Worm (Caenorhabditis elegans) whole organism, L1 larva: ENCODE data around the gene T11F9.14.
"Not testable (repeated sequence)": the region's sequence is repeated elsewhere in the genome, so short reads cannot be mapped to it uniquely, and the experiment has no call there.

Experiments used
- C34B4.2 ChIP-seq: sonication (generic microtip); optimal IDR thresholded peaks from 2 replicates; lab custom pipeline; 2017; ENCODE audit warnings: mild to moderate bottlenecking, missing genetic modification characterization, missing compliant biosample characterization
- F16B12.6 ChIP-seq: fragments of 150-350 bp; optimal IDR thresholded peaks from 2 replicates; lab custom pipeline; 2014; ENCODE audit warnings: missing biosample characterization, missing genetic modification characterization
- aha-1 ChIP-seq: fragments of 150-350 bp; optimal IDR thresholded peaks from 2 replicates; lab custom pipeline; 2014; ENCODE audit warnings: missing biosample characterization, missing genetic modification characterization
- blmp-1 ChIP-seq: fragments of 150-350 bp; optimal IDR thresholded peaks from 2 replicates; lab custom pipeline; 2014; ENCODE audit warnings: missing biosample characterization, missing genetic modification characterization
- dsc-1 ChIP-seq: sonication (generic microtip); optimal IDR thresholded peaks from 2 replicates; lab custom pipeline; 2016; ENCODE audit warnings: mild to moderate bottlenecking, missing genetic modification characterization, missing compliant biosample characterization
- efl-1 ChIP-seq, 4 experiments: fragments of 150-350 bp; optimal IDR thresholded peaks in 3 of 4; peaks in 1 of 4; 1 replicate in 1 of 4; 2 replicates in 3 of 4; lab custom pipeline; 2014; ENCODE audit warnings: missing biosample characterization in 2 of 4, missing genetic modification characterization in 2 of 4, missing genetic modification reagents in 2 of 4
- elt-2 ChIP-seq: sonication (generic microtip); optimal IDR thresholded peaks from 2 replicates; lab custom pipeline; 2016; ENCODE audit warnings: missing genetic modification characterization, mild to moderate bottlenecking, inconsistent platforms, missing compliant biosample characterization, missing genetic modification reagents
- ets-5 ChIP-seq: fragments of 200-800 bp; sonication (Bioruptor generic); IDR thresholded peaks from 2 replicates; pipeline ENCODE4 v1.3.6; 2022; ENCODE audit warnings: missing genetic modification characterization, missing compliant biosample characterization
- fos-1 ChIP-seq: fragments of 150-350 bp; optimal IDR thresholded peaks from 2 replicates; lab custom pipeline; 2014; ENCODE audit warnings: missing biosample characterization, missing genetic modification characterization
- isw-1 ChIP-seq: fragments of 200-800 bp; sonication (Bioruptor generic); IDR thresholded peaks from 2 replicates; pipeline ENCODE4 v1.3.6; 2022; ENCODE audit warnings: missing genetic modification characterization, missing compliant biosample characterization
- lin-14 ChIP-seq: fragments of 200-800 bp; sonication (Bioruptor generic); optimal IDR thresholded peaks from 2 replicates; lab custom pipeline; 2018; ENCODE audit warnings: mild to moderate bottlenecking, missing genetic modification characterization, moderate library complexity, missing compliant biosample characterization
- lin-15B ChIP-seq: fragments of 150-350 bp; sonication (generic microtip); optimal IDR thresholded peaks from 3 replicates; lab custom pipeline; 2014; ENCODE audit warnings: missing biosample characterization, missing genetic modification characterization
- lin-35 ChIP-seq, 2 experiments: fragments of 150-350 bp; optimal IDR thresholded peaks; 2 replicates each; lab custom pipeline; 2014; ENCODE audit warnings: missing biosample characterization in 2 of 2, missing genetic modification characterization in 2 of 2, missing genetic modification reagents in 2 of 2
- nhr-20 ChIP-seq: sonication (generic microtip); optimal IDR thresholded peaks from 2 replicates; lab custom pipeline; 2016; ENCODE audit warnings: mild to moderate bottlenecking, missing genetic modification characterization, missing compliant biosample characterization
- nhr-237 ChIP-seq: fragments of 150-350 bp; optimal IDR thresholded peaks from 2 replicates; lab custom pipeline; 2014; ENCODE audit warnings: missing biosample characterization, missing genetic modification characterization
- nhr-28 ChIP-seq: fragments of 150-350 bp; optimal IDR thresholded peaks from 2 replicates; lab custom pipeline; 2014; ENCODE audit warnings: missing biosample characterization, missing genetic modification characterization
- nhr-71 ChIP-seq: sonication (generic microtip); optimal IDR thresholded peaks from 2 replicates; lab custom pipeline; 2016; ENCODE audit warnings: mild to moderate bottlenecking, missing genetic modification characterization, moderate library complexity, missing compliant biosample characterization
- nhr-85 ChIP-seq: sonication (generic microtip); peaks from one replicate; lab custom pipeline; 2016; ENCODE audit warnings: missing genetic modification characterization, inconsistent platforms, missing compliant biosample characterization
- nhr-90 ChIP-seq: sonication (generic microtip); optimal IDR thresholded peaks from 2 replicates; lab custom pipeline; 2016; ENCODE audit warnings: mild to moderate bottlenecking, missing genetic modification characterization, missing compliant biosample characterization; ENCODE audit not compliant: poor library complexity
- pag-3 ChIP-seq: sonication (generic microtip); optimal IDR thresholded peaks from 2 replicates; lab custom pipeline; 2017; ENCODE audit warnings: missing genetic modification characterization, mild to moderate bottlenecking, missing compliant biosample characterization, antibody characterized with exemption, borderline replicate concordance; ENCODE audit not compliant: insufficient read depth
- pqm-1 ChIP-seq: sonication (generic microtip); optimal IDR thresholded peaks from 3 replicates; lab custom pipeline; 2017; ENCODE audit warnings: missing biosample characterization, missing genetic modification characterization
- snpc-4 ChIP-seq: fragments of 150-350 bp; optimal IDR thresholded peaks from 2 replicates; lab custom pipeline; 2014; ENCODE audit warnings: missing biosample characterization, missing genetic modification characterization
- sox-4 ChIP-seq: sonication (generic microtip); optimal IDR thresholded peaks from 2 replicates; lab custom pipeline; 2016; ENCODE audit warnings: missing genetic modification characterization, missing compliant biosample characterization
- tbx-2 ChIP-seq: sonication (generic microtip); optimal IDR thresholded peaks from 2 replicates; lab custom pipeline; 2016; ENCODE audit warnings: missing genetic modification characterization, missing compliant biosample characterization
- unc-98 ChIP-seq: fragments of 200-800 bp; sonication (Bioruptor generic); IDR thresholded peaks from 2 replicates; pipeline ENCODE4 v1.3.6; 2022; ENCODE audit warnings: missing genetic modification characterization, missing compliant biosample characterization
- vab-15 ChIP-seq: sonication (generic microtip); optimal IDR thresholded peaks from 2 replicates; lab custom pipeline; 2017; ENCODE audit warnings: missing genotype, mild to moderate bottlenecking, missing genetic modification characterization, missing compliant biosample characterization
- xbp-1 ChIP-seq: sonication (generic microtip); optimal IDR thresholded peaks from 2 replicates; lab custom pipeline; 2016; ENCODE audit warnings: missing genetic modification characterization, missing compliant biosample characterization
- zag-1 ChIP-seq: fragments of 150-350 bp; optimal IDR thresholded peaks from 2 replicates; lab custom pipeline; 2014; ENCODE audit warnings: missing biosample characterization, missing genetic modification characterization

T11F9.14 gene

DNA sequence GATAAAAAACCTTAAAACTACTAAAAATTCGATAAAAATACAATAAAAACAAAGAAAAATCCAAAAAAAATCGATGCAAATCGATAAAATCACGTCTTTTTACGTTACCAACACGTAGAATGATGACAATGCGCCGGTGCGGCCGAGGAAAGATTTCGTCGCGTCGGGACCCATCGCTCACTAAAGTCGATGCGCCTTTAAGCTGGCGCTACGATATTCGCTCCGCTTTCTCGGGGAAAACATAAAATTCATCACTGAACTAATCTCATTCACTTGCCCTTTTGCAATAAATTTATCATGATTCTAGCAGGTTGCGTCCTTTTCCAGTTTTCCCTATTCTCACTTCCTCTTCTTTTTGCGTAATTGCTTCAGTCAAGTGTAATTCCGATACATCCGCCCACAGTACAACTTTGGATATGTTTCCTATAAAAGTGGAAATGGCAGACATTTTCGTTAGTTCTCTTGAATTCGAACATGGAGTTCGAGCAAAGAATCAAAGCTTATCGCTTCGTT, 3.0 kb upstream of the T11F9.14 start, which contains the start of gene col-157:
Gene col-157 (plus strand): TSS at position 463 of the 513 bp plus-strand sequence.
- not testable (repeated sequence) for TF ChIP-seq ets-5 (GFP tag; lab: Robert Waterston, UW); sox-4 (tag; lab: Kevin White, UChicago); nhr-237 (tag; lab: Kevin White, UChicago)

ce11 chrV:11479406-11479805, 1.2 kb downstream of the T11F9.14 start, which contains the start of gene T11F9.22:
Gene T11F9.22, plus strand, starts transcription at chrV:11479706.
- no peak for TF ChIP-seq efl-1 (optimal IDR thresholded peaks at IDR 0.05; lab: Kevin White, UChicago)
- peak in 1 of 2 experiments; percentile 64 for TF ChIP-seq efl-1 (GFP tag; optimal IDR thresholded peaks at IDR 0.05 in 1 of 2; lab: Kevin White, UChicago)
- TF ChIP-seq pag-3 (tag; lab: Kevin White, UChicago), result no peak
- TF ChIP-seq unc-98 (GFP tag; lab: Robert Waterston, UW), result no peak

- not testable (repeated sequence) for TF ChIP-seq fos-1, vab-15, C34B4.2 (tag; lab: Kevin White, UChicago)
- TF ChIP-seq, all 84 proteins: peak for 0; not testable (repeated sequence) for 84
Observed at ce11 chrV:11475638-11476037, 5.0 kb downstream of the T11F9.14 start, which contains the start of gene T11F9.7. Gene T11F9.7, plus strand, starts transcription at chrV:11475938.

- TF ChIP-seq nhr-71 (tag; lab: Kevin White, UChicago) (no peak), zag-1 (no peak), dsc-1 (tag; lab: Kevin White, UChicago) (no peak)
Observed at ce11 chrV:11474399-11474798, 6.2 kb downstream of the T11F9.14 start, which contains the start of gene nas-22. Gene nas-22, plus strand, starts transcription at chrV:11474699.

- no peak for TF ChIP-seq aha-1
- TF ChIP-seq F16B12.6 (tag; lab: Kevin White, UChicago), result no peak
- no peak for TF ChIP-seq nhr-28 (tag; lab: Kevin White, UChicago)
- no peak for TF ChIP-seq tbx-2 (tag; lab: Kevin White, UChicago)
- TF ChIP-seq nhr-71 (tag; lab: Kevin White, UChicago), result no peak
- TF ChIP-seq sox-4 (tag; lab: Kevin White, UChicago), result no peak
- no peak for TF ChIP-seq unc-98 (GFP tag; lab: Robert Waterston, UW)
- TF ChIP-seq, all 84 proteins: peak for 0
Observed at ce11 chrV:11472209-11472608, 8.4 kb downstream of the T11F9.14 start, which contains the start of the genes nas-20 and nas-21. Gene nas-20, minus strand, starts transcription at chrV:11472309. Gene nas-21, plus strand, starts transcription at chrV:11472564.

ce11 chrV:11470210-11470713, 10.4 kb downstream of the T11F9.14 start, which contains the start of gene aat-6:
Gene aat-6, minus strand, starts transcription at chrV:11470663.
- TF ChIP-seq C34B4.2 (tag; lab: Kevin White, UChicago), result no peak
- peak; percentile 93 for TF ChIP-seq elt-2 (tag; lab: Kevin White, UChicago)
- TF ChIP-seq pqm-1 (tag; lab: Kevin White, UChicago), result peak; percentile 10
- TF ChIP-seq xbp-1 (tag; lab: Kevin White, UChicago), result no peak
- no peak for TF ChIP-seq isw-1 (GFP tag; lab: Robert Waterston, UW)
- peak in 1 of 2 experiments; percentile 24 for TF ChIP-seq lin-35 (GFP tag; optimal IDR thresholded peaks at IDR 0.05; lab: Kevin White, UChicago)
- peak; percentile 2 for TF ChIP-seq nhr-90 (tag; lab: Kevin White, UChicago)
- no peak for TF ChIP-seq efl-1 (optimal IDR thresholded peaks at IDR 0.05; lab: Kevin White, UChicago)
- peak in 1 of 2 experiments; percentile 78 for TF ChIP-seq efl-1 (GFP tag; optimal IDR thresholded peaks at IDR 0.05 in 1 of 2; lab: Kevin White, UChicago)
- TF ChIP-seq lin-15B (tag; lab: Kevin White, UChicago), result no peak
- TF ChIP-seq nhr-20 (tag; lab: Kevin White, UChicago), result peak; percentile 38

DNA sequence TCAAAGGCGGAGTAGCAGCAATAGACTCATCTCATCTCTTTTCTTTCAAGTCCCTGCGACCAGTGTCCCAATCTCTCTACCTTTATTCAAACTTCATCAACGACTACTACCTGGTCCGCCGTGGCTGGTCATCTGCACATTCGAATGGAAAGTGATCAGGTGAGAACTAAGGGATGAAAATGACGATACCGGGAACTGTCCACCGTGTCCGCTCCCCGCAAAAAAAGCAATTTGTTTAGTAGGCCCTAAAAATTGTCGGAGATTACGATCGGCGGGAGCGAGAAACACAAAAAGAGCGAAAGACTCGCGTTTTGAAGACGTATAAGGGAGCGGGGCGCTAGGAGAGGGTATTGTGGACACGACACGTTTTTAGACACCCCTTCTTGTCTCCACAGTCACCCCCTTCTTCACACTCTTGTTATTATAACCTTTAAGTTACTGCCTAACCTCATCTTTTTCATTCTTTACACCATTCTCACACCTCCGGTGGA, 17.6 kb downstream of the T11F9.14 start, which contains the start of gene zipt-16:
Gene zipt-16 (plus strand): TSS at position 51 of the 491 bp plus-strand sequence.
- TF ChIP-seq lin-14 (GFP tag; lab: Kevin White, UChicago), result peak; percentile 19
- no peak for TF ChIP-seq zag-1
- peak; percentile 60 for TF ChIP-seq nhr-85 (tag; lab: Kevin White, UChicago)
- no peak for TF ChIP-seq snpc-4 (tag; lab: Kevin White, UChicago)
- peak; percentile 12 for TF ChIP-seq blmp-1 (tag; lab: Kevin White, UChicago)
